Worm (Caenorhabditis elegans): Measurements from ENCODE around the gene isy-1.

isy-1 gene

ce11 chrV:10951655-10952278, 48.7 kb downstream of the isy-1 start, which contains the start of gene F17C11.4 (continued):
- TF ChIP-seq mel-28 (tag; optimal IDR thresholded peaks at IDR 0.05; ENCODE audit: borderline replicate concordance): no peak
- TF ChIP-seq sea-2 (GFP tag; IDR thresholded peaks at IDR 0.05): no peak
- TF ChIP-seq madf-8 (GFP tag; conservative IDR thresholded peaks at IDR 0.05): no peak
- TF ChIP-seq athp-1 (tag; optimal IDR thresholded peaks at IDR 0.05): no peak
- no peak for TF ChIP-seq ceh-100 (GFP tag; IDR thresholded peaks at IDR 0.05)
- no peak for TF ChIP-seq F33H1.4 (GFP tag; IDR thresholded peaks at IDR 0.05)
- no peak for TF ChIP-seq Y53G8AR.9 (GFP tag; conservative IDR thresholded peaks at IDR 0.05)
- TF ChIP-seq ceh-27 (GFP tag; optimal IDR thresholded peaks at IDR 0.05): no peak
- no peak for TF ChIP-seq B0019.2 (GFP tag; conservative IDR thresholded peaks at IDR 0.05)
- TF ChIP-seq akir-1 (GFP tag; optimal IDR thresholded peaks at IDR 0.05): no peak
- TF ChIP-seq Y79H2A.3 (GFP tag; conservative IDR thresholded peaks at IDR 0.05): no peak
- no peak for TF ChIP-seq lag-1 (GFP tag; IDR thresholded peaks at IDR 0.05)
- TF ChIP-seq snpc-3.4 (tag; optimal IDR thresholded peaks at IDR 0.05): no peak
- no peak for TF ChIP-seq nhr-27 (tag; optimal IDR thresholded peaks at IDR 0.05)
- peak; percentile 69; the same call in 1 of the 2 replicates for TF ChIP-seq K11D2.4 (GFP tag; IDR thresholded peaks at IDR 0.05)
- 0 out of 2 replicates have a peak, but pooled peaks have one; percentile 41 for TF ChIP-seq C06A6.2 (GFP tag; conservative IDR thresholded peaks at IDR 0.05)
- TF ChIP-seq K12H6.12 (tag; optimal IDR thresholded peaks at IDR 0.05): peak; percentile 66
- TF ChIP-seq ceh-79 (tag; optimal IDR thresholded peaks at IDR 0.05): no peak
- TF ChIP-seq ztf-26 (tag; optimal IDR thresholded peaks at IDR 0.05): peak; percentile 39
- no peak for TF ChIP-seq aptf-2 (GFP tag; conservative IDR thresholded peaks at IDR 0.05)
- TF ChIP-seq dpl-1 (GFP tag; optimal IDR thresholded peaks at IDR 0.05): no peak
- TF ChIP-seq tbx-9 (tag; optimal IDR thresholded peaks at IDR 0.05; ENCODE audit: borderline replicate concordance): no peak
- 0 out of 2 replicates have a peak, but pooled peaks have one; percentile 61 for TF ChIP-seq egl-44 (GFP tag; IDR thresholded peaks at IDR 0.05)
- TF ChIP-seq Y56A3A.18 (GFP tag; IDR thresholded peaks at IDR 0.05): no peak
- TF ChIP-seq ceh-40 (GFP tag; IDR thresholded peaks at IDR 0.05): no peak
- no peak for TF ChIP-seq F55B11.4 (tag; optimal IDR thresholded peaks at IDR 0.05; ENCODE audit: borderline replicate concordance, insufficient read depth)
- TF ChIP-seq mxl-1 (tag; optimal IDR thresholded peaks at IDR 0.05): no peak
- no peak for TF ChIP-seq B0261.1 (tag; optimal IDR thresholded peaks at IDR 0.05)
- TF ChIP-seq nhr-120 (GFP tag; IDR thresholded peaks at IDR 0.05): no peak
- TF ChIP-seq tlf-1 (GFP tag; optimal IDR thresholded peaks at IDR 0.05): no peak
- no peak for TF ChIP-seq ztf-22 (GFP tag; optimal IDR thresholded peaks at IDR 0.05)
- no peak for TF ChIP-seq sptf-2 (GFP tag; optimal IDR thresholded peaks at IDR 0.05)
- TF ChIP-seq dox-1 (GFP tag; IDR thresholded peaks at IDR 0.05): no peak
- no peak for TF ChIP-seq madf-3 (GFP tag; IDR thresholded peaks at IDR 0.05)
- no peak for TF ChIP-seq T26A5.8 (tag; optimal IDR thresholded peaks at IDR 0.05)
- no peak for TF ChIP-seq attf-3 (GFP tag; conservative IDR thresholded peaks at IDR 0.05)
- peak; percentile 67 for TF ChIP-seq ama-1 (optimal IDR thresholded peaks at IDR 0.05)
- TF ChIP-seq ama-1 (GFP tag; optimal IDR thresholded peaks at IDR 0.05): no peak

Measured in whole organism, young adult.